Fruit fly (Drosophila melanogaster) whole organism, embryonic: ENCODE data around the gene Oatp33Eb.
A peak's percentile ranks its signal among the peaks of the same experiment; 100 is the strongest.

Experiments
- Atf-2 ChIP-seq: fragments of 200-800 bp; sonication (Bioruptor generic); optimal IDR thresholded peaks from 2 replicates; lab custom pipeline; 2016; ENCODE audit warnings: missing biosample characterization, missing genetic modification characterization
- B-H2 ChIP-seq: fragments of 200-800 bp; sonication (Bioruptor generic); optimal IDR thresholded peaks from 2 replicates; lab custom pipeline; 2018; ENCODE audit warnings: missing biosample characterization, mild to moderate bottlenecking, missing genetic modification characterization
- CG11093 ChIP-seq: fragments of 200-800 bp; sonication (Bioruptor generic); IDR thresholded peaks from 3 replicates; pipeline ENCODE4 v1.3.6; 2022; ENCODE audit warnings: missing biosample characterization, missing genetic modification characterization
- CG15514 ChIP-seq: fragments of 200-800 bp; sonication (Bioruptor generic); optimal IDR thresholded peaks from 3 replicates; lab custom pipeline; 2017; ENCODE audit warnings: missing biosample characterization, missing genetic modification characterization, mild to moderate bottlenecking, moderate library complexity, missing genetic modification reagents
- CG16779 ChIP-seq: fragments of 200-800 bp; sonication (Bioruptor generic); IDR thresholded peaks from 2 replicates; pipeline ENCODE4 v1.3.6; 2022; ENCODE audit warnings: missing biosample characterization, missing genetic modification characterization
- CG16813 ChIP-seq: fragments of 200-800 bp; sonication (Bioruptor generic); IDR thresholded peaks from 3 replicates; pipeline ENCODE4 v1.3.6; 2022; ENCODE audit warnings: missing biosample characterization, missing genetic modification characterization; ENCODE audit not compliant: partially characterized antibody
- CG17186 ChIP-seq: fragments of 200-800 bp; sonication (Bioruptor generic); optimal IDR thresholded peaks from 3 replicates; lab custom pipeline; 2017; ENCODE audit warnings: missing biosample characterization, missing genetic modification reagents, missing genetic modification characterization
- CG18011 ChIP-seq: fragments of 200-800 bp; sonication (Bioruptor generic); optimal IDR thresholded peaks from 2 replicates; lab custom pipeline; 2017; ENCODE audit warnings: missing biosample characterization, missing genetic modification characterization, mild to moderate bottlenecking, moderate library complexity, missing genotype
- CG18262 ChIP-seq: fragments of 200-800 bp; optimal IDR thresholded peaks from 3 replicates; lab custom pipeline; 2019; ENCODE audit warnings: missing biosample characterization, mild to moderate bottlenecking, missing genetic modification characterization, moderate library complexity
- CG18599 ChIP-seq: fragments of 200-800 bp; sonication (Bioruptor generic); optimal IDR thresholded peaks from 3 replicates; lab custom pipeline; 2017; ENCODE audit warnings: missing biosample characterization, missing genetic modification characterization, mild to moderate bottlenecking, moderate library complexity, missing genetic modification reagents
- CG18764 ChIP-seq: fragments of 200-800 bp; sonication (Bioruptor generic); optimal IDR thresholded peaks from 3 replicates; lab custom pipeline; 2016; ENCODE audit warnings: missing biosample characterization, missing genetic modification characterization
- CG2129 ChIP-seq: fragments of 200-800 bp; sonication (Bioruptor generic); IDR thresholded peaks from 2 replicates; pipeline ENCODE4 v1.3.6; 2022; ENCODE audit warnings: missing biosample characterization, missing genetic modification characterization; ENCODE audit not compliant: partially characterized antibody
- CG30020 ChIP-seq: fragments of 200-800 bp; optimal IDR thresholded peaks from 2 replicates; lab custom pipeline; 2019; ENCODE audit warnings: missing biosample characterization, mild to moderate bottlenecking, missing genetic modification characterization, moderate library complexity
- CG31388 ChIP-seq: fragments of 200-800 bp; sonication (Bioruptor generic); optimal IDR thresholded peaks from 2 replicates; lab custom pipeline; 2016; ENCODE audit warnings: missing biosample characterization, missing genetic modification characterization
- CG3407 ChIP-seq: fragments of 200-800 bp; sonication (Bioruptor generic); optimal IDR thresholded peaks from 2 replicates; lab custom pipeline; 2018; ENCODE audit warnings: missing biosample characterization, mild to moderate bottlenecking, missing genetic modification characterization
- CG34224 ChIP-seq: fragments of 200-800 bp; sonication (Bioruptor generic); IDR thresholded peaks from 3 replicates; pipeline ENCODE4 v1.3.6; 2022; ENCODE audit warnings: missing biosample characterization, missing genetic modification characterization; ENCODE audit not compliant: partially characterized antibody
- CG6683 ChIP-seq: fragments of 200-800 bp; sonication (Bioruptor generic); optimal IDR thresholded peaks from 2 replicates; lab custom pipeline; 2017; ENCODE audit warnings: missing biosample characterization, mild to moderate bottlenecking, missing genetic modification characterization, missing genetic modification reagents
- CG6791 ChIP-seq: fragments of 200-800 bp; sonication (Bioruptor generic); IDR thresholded peaks from 3 replicates; pipeline ENCODE4 v1.3.6; 2022; ENCODE audit warnings: missing biosample characterization, missing genetic modification characterization; ENCODE audit not compliant: partially characterized antibody
- CG7271 ChIP-seq: fragments of 200-800 bp; sonication (Bioruptor generic); optimal IDR thresholded peaks from 2 replicates; lab custom pipeline; 2018; ENCODE audit warnings: missing biosample characterization, mild to moderate bottlenecking, missing genetic modification characterization, moderate library complexity
- CG7786 ChIP-seq: fragments of 200-800 bp; sonication (Bioruptor generic); optimal IDR thresholded peaks from 2 replicates; lab custom pipeline; 2016; ENCODE audit warnings: missing biosample characterization, missing genetic modification characterization
- CG9727 ChIP-seq: fragments of 200-800 bp; sonication (Bioruptor generic); optimal IDR thresholded peaks from 3 replicates; lab custom pipeline; 2017; ENCODE audit warnings: missing biosample characterization, mild to moderate bottlenecking, missing genetic modification characterization
- CG9797 ChIP-seq: fragments of 200-800 bp; sonication (Bioruptor generic); optimal IDR thresholded peaks from 3 replicates; lab custom pipeline; 2018; ENCODE audit warnings: missing biosample characterization, mild to moderate bottlenecking, missing genetic modification characterization
- CHES-1-like ChIP-seq: fragments of 200-800 bp; sonication (Bioruptor generic); optimal IDR thresholded peaks from 2 replicates; lab custom pipeline; 2016; ENCODE audit warnings: missing biosample characterization, missing genetic modification characterization
- E2f1 ChIP-seq: fragments of 200-800 bp; sonication (Bioruptor generic); IDR thresholded peaks from 2 replicates; pipeline ENCODE4 v1.3.6; 2022; ENCODE audit warnings: missing biosample characterization, missing genetic modification characterization
- HmgZ ChIP-seq: fragments of 200-800 bp; sonication (Bioruptor generic); optimal IDR thresholded peaks from 2 replicates; lab custom pipeline; 2018; ENCODE audit warnings: missing biosample characterization, mild to moderate bottlenecking, missing genetic modification characterization
- Lpt ChIP-seq: fragments of >200 bp; optimal IDR thresholded peaks from 2 replicates; lab custom pipeline; 2018; ENCODE audit warnings: missing biosample characterization, missing genetic modification characterization
- NK7.1 ChIP-seq: fragments of 200-800 bp; sonication (Bioruptor generic); optimal IDR thresholded peaks from 3 replicates; lab custom pipeline; 2016; ENCODE audit warnings: missing biosample characterization, missing genetic modification characterization
- Rfx ChIP-seq: fragments of 200-800 bp; sonication (Bioruptor generic); IDR thresholded peaks from 2 replicates; pipeline ENCODE4 v1.3.6; 2022; ENCODE audit warnings: missing biosample characterization, missing genetic modification characterization
- Side ChIP-seq: fragments of 200-800 bp; sonication (Bioruptor generic); optimal IDR thresholded peaks from 2 replicates; lab custom pipeline; 2016; ENCODE audit warnings: missing biosample characterization, missing genetic modification characterization
- Six4 ChIP-seq: fragments of 200-800 bp; sonication (Bioruptor generic); optimal IDR thresholded peaks from 2 replicates; lab custom pipeline; 2016; ENCODE audit warnings: missing biosample characterization, missing genetic modification characterization
- Sox102F ChIP-seq: fragments of 200-800 bp; sonication (Bioruptor generic); optimal IDR thresholded peaks from 2 replicates; lab custom pipeline; 2018; ENCODE audit warnings: missing biosample characterization, mild to moderate bottlenecking, missing genetic modification characterization, moderate library complexity
- Taf1 ChIP-seq: fragments of 200-800 bp; sonication (Bioruptor generic); IDR thresholded peaks from 2 replicates; pipeline ENCODE4 v1.3.6; 2022; ENCODE audit warnings: missing biosample characterization, missing genetic modification characterization
- Xrp1 ChIP-seq: fragments of 200-800 bp; sonication (Bioruptor generic); IDR thresholded peaks from 2 replicates; pipeline ENCODE4 v1.3.6; 2022; ENCODE audit warnings: missing biosample characterization, missing genetic modification characterization
- cato ChIP-seq: fragments of 200-800 bp; sonication (Bioruptor generic); optimal IDR thresholded peaks from 2 replicates; lab custom pipeline; 2016; ENCODE audit warnings: missing biosample characterization, missing genetic modification characterization, borderline replicate concordance
- caup ChIP-seq: fragments of 200-800 bp; sonication (Bioruptor generic); optimal IDR thresholded peaks from 3 replicates; lab custom pipeline; 2017; ENCODE audit warnings: missing biosample characterization, mild to moderate bottlenecking, missing genetic modification characterization, moderate library complexity; ENCODE audit not compliant: severe bottlenecking
- chif ChIP-seq, 2 experiments: fragments of 200-800 bp; sonication (Bioruptor generic); optimal IDR thresholded peaks; 3 replicates each; lab custom pipeline; 2016; ENCODE audit warnings: missing biosample characterization in 2 of 2, missing genetic modification characterization in 2 of 2
- ci ChIP-seq: fragments of 200-800 bp; sonication (Bioruptor generic); IDR thresholded peaks from 3 replicates; pipeline ENCODE4 v1.3.6; 2022; ENCODE audit warnings: missing biosample characterization, missing genetic modification characterization
- dan ChIP-seq: fragments of 200-800 bp; sonication (Bioruptor generic); IDR thresholded peaks from 2 replicates; pipeline ENCODE4 v1.3.6; 2022; ENCODE audit warnings: missing biosample characterization, missing genetic modification characterization
- esg ChIP-seq: fragments of 200-800 bp; sonication (Bioruptor generic); conservative IDR thresholded peaks from 2 replicates; pipeline ENCODE4 v1.3.6; 2022; ENCODE audit warnings: missing biosample characterization, missing genetic modification characterization
- fd3F ChIP-seq: fragments of 200-800 bp; sonication (Bioruptor generic); optimal IDR thresholded peaks from 2 replicates; lab custom pipeline; 2018; ENCODE audit warnings: missing biosample characterization, mild to moderate bottlenecking, missing genetic modification characterization, moderate library complexity
- fd96Cb ChIP-seq: fragments of 200-800 bp; sonication (Bioruptor generic); optimal IDR thresholded peaks from 2 replicates; lab custom pipeline; 2018; ENCODE audit warnings: missing biosample characterization, mild to moderate bottlenecking, missing genetic modification characterization, moderate library complexity
- gcm2 ChIP-seq: fragments of 200-800 bp; sonication (Bioruptor generic); optimal IDR thresholded peaks from 2 replicates; lab custom pipeline; 2016; ENCODE audit warnings: missing biosample characterization, missing genetic modification characterization
- grn ChIP-seq: fragments of 200-800 bp; sonication (Bioruptor generic); optimal IDR thresholded peaks from 3 replicates; lab custom pipeline; 2017; ENCODE audit warnings: missing biosample characterization, missing genetic modification characterization
- maf-S ChIP-seq: fragments of 200-800 bp; sonication (Bioruptor generic); optimal IDR thresholded peaks from 2 replicates; lab custom pipeline; 2016; ENCODE audit warnings: missing biosample characterization, missing genetic modification characterization
- nerfin-1 ChIP-seq: fragments of 200-800 bp; sonication (Bioruptor generic); optimal IDR thresholded peaks from 3 replicates; lab custom pipeline; 2019; ENCODE audit warnings: missing biosample characterization, mild to moderate bottlenecking, missing genetic modification characterization, moderate library complexity
- onecut ChIP-seq: fragments of 200-800 bp; sonication (Bioruptor generic); IDR thresholded peaks from 2 replicates; pipeline ENCODE4 v1.3.6; 2022; ENCODE audit warnings: missing biosample characterization, missing genetic modification characterization
- otp ChIP-seq: fragments of 200-800 bp; sonication (Bioruptor generic); IDR thresholded peaks from 3 replicates; pipeline ENCODE4, ENCODE4 v1.3.6; 2022; ENCODE audit warnings: missing biosample characterization, missing genetic modification characterization
- ranshi ChIP-seq: fragments of 200-800 bp; sonication (Bioruptor generic); IDR thresholded peaks from 2 replicates; pipeline ENCODE4 v1.3.6; 2022; ENCODE audit warnings: missing biosample characterization, missing genetic modification characterization
- row ChIP-seq: fragments of 200-800 bp; sonication (Bioruptor generic); IDR thresholded peaks from 3 replicates; pipeline ENCODE4 v1.3.6; 2022; ENCODE audit warnings: missing biosample characterization, missing genetic modification characterization

Gene Oatp33Eb

dm6 chr2L:12483866-12484554 lies 35.7 kb downstream of the Oatp33Eb start (continued):
- TF ChIP-seq CG6683 (GFP tag; lab: Kevin White, UChicago) (peak; percentile 69), Taf1 (GFP tag; lab: Robert Waterston, UW) (peak; percentile 73; the same call in 1 of the 2 replicates), dan (GFP tag; lab: Robert Waterston, UW) (no peak), CG31388 (peak; percentile 58), CG34224 (no peak), Rfx (GFP tag; lab: Robert Waterston, UW) (peak; percentile 89), ci (GFP tag; lab: Robert Waterston, UW) (peak; percentile 92), gcm2 (GFP tag; lab: Kevin White, UChicago) (no peak), CG18262 (tag; lab: Kevin White, UChicago) (peak; percentile 89), CG16779 (GFP tag; lab: Robert Waterston, UW) (peak; percentile 72), NK7.1 (peak; percentile 82), CG18764 (GFP tag; lab: Kevin White, UChicago) (peak; percentile 81), CG3407 (GFP tag; lab: Kevin White, UChicago) (peak; percentile 80), Side (GFP tag; lab: Kevin White, UChicago) (peak; percentile 88), cato (GFP tag; lab: Kevin White, UChicago) (peak; percentile 86), nerfin-1 (tag; lab: Kevin White, UChicago) (peak; percentile 82), HmgZ (tag; lab: Kevin White, UChicago) (peak; percentile 84), CG18011 (peak; percentile 75), CG17186 (peak; percentile 41), CG11093 (GFP tag; lab: Robert Waterston, UW) (peak; percentile 84; the same call in 2 of the 3 replicates), B-H2 (GFP tag; lab: Kevin White, UChicago) (peak; percentile 67), fd3F (GFP tag; lab: Kevin White, UChicago) (peak; percentile 88), CG6791 (GFP tag; lab: Robert Waterston, UW) (no peak), row (peak; percentile 95), caup (GFP tag; lab: Kevin White, UChicago) (peak; percentile 84), E2f1 (peak; percentile 86; the same call in 1 of the 2 replicates), Atf-2 (GFP tag; lab: Kevin White, UChicago) (peak; percentile 87), CG9797 (GFP tag; lab: Kevin White, UChicago) (no peak), ranshi (GFP tag; lab: Robert Waterston, UW) (peak; percentile 83; the same call in 1 of the 2 replicates), maf-S (GFP tag; lab: Kevin White, UChicago) (peak; percentile 87), chif (GFP tag; optimal IDR thresholded peaks at IDR 0.05; lab: Kevin White, UChicago) (peak; percentile 80 to 93), esg (GFP tag; lab: Robert Waterston, UW) (peak; percentile 81), fd96Cb (tag; lab: Kevin White, UChicago) (peak; percentile 90), CG15514 (GFP tag; lab: Kevin White, UChicago) (peak; percentile 61), Xrp1 (GFP tag; lab: Robert Waterston, UW) (peak; percentile 90), CG16813 (GFP tag; lab: Robert Waterston, UW) (no peak), onecut (GFP tag; lab: Robert Waterston, UW) (peak; percentile 76), CG2129 (GFP tag; lab: Robert Waterston, UW) (no peak), CG30020 (tag; lab: Kevin White, UChicago) (peak; percentile 48), Six4 (GFP tag; lab: Kevin White, UChicago) (peak; percentile 80), Sox102F (peak; percentile 93), CG7786 (GFP tag; lab: Kevin White, UChicago) (peak; percentile 90), CHES-1-like (GFP tag; lab: Kevin White, UChicago) (peak; percentile 92), otp (GFP tag; lab: Robert Waterston, UW) (peak; percentile 81; the same call in 2 of the 3 replicates), Lpt (no peak), grn (GFP tag; lab: Kevin White, UChicago) (peak; percentile 77), CG7271 (tag; lab: Kevin White, UChicago) (peak; percentile 1), CG9727 (GFP tag; lab: Kevin White, UChicago) (peak; percentile 83), CG18599 (GFP tag; lab: Kevin White, UChicago) (peak; percentile 89)
